Worm (Caenorhabditis elegans) whole organism, L3 larva: ENCODE data around the gene klf-3.

Experiments
- elt-2 ChIP-seq: sonication (generic microtip); optimal IDR thresholded peaks from 2 replicates; lab custom pipeline; 2016; ENCODE audit warnings: missing genetic modification reagents, mild to moderate bottlenecking, missing genetic modification characterization, missing compliant biosample characterization
- ztf-4 ChIP-seq: fragments of 150-350 bp; optimal IDR thresholded peaks from 2 replicates; lab custom pipeline; 2014; ENCODE audit warnings: missing biosample characterization, missing genetic modification characterization

- TF ChIP-seq elt-2 (tag; lab: Kevin White, UChicago) (peak; percentile 79), ztf-4 (tag; lab: Kevin White, UChicago) (no peak)
Measured at ce11 chrII:6661211-6661610, 44.5 kb downstream of the klf-3 start, which contains the start of gene T19D12.2.
